Worm (Caenorhabditis elegans) whole organism, late embryonic: ENCODE data around the gene M151.3.

Experiments used
- F13H6.1 ChIP-seq: sonication (generic microtip); optimal IDR thresholded peaks from 2 replicates; lab custom pipeline; 2016; ENCODE audit warnings: missing genetic modification characterization, missing compliant biosample characterization
- ahr-1 ChIP-seq: sonication (generic microtip); optimal IDR thresholded peaks from 2 replicates; lab custom pipeline; 2016; ENCODE audit warnings: missing genetic modification characterization, missing compliant biosample characterization
- ceh-9 ChIP-seq: sonication (generic microtip); optimal IDR thresholded peaks from 2 replicates; lab custom pipeline; 2016; ENCODE audit warnings: mild to moderate bottlenecking, missing genetic modification characterization, inconsistent platforms, missing compliant biosample characterization
- npax-4 ChIP-seq: sonication (generic microtip); optimal IDR thresholded peaks from 2 replicates; lab custom pipeline; 2016; ENCODE audit warnings: missing genetic modification characterization, missing compliant biosample characterization
- pqm-1 ChIP-seq: sonication (generic microtip); optimal IDR thresholded peaks from 2 replicates; lab custom pipeline; 2016; ENCODE audit warnings: missing genetic modification characterization, missing compliant biosample characterization
- unc-55 ChIP-seq: sonication (generic microtip); optimal IDR thresholded peaks from 2 replicates; lab custom pipeline; 2017; ENCODE audit warnings: missing biosample characterization, missing genetic modification reagents, missing genetic modification characterization
- zip-5 ChIP-seq: sonication (generic microtip); optimal IDR thresholded peaks from 2 replicates; lab custom pipeline; 2016; ENCODE audit warnings: missing genetic modification characterization, missing compliant biosample characterization

DNA sequence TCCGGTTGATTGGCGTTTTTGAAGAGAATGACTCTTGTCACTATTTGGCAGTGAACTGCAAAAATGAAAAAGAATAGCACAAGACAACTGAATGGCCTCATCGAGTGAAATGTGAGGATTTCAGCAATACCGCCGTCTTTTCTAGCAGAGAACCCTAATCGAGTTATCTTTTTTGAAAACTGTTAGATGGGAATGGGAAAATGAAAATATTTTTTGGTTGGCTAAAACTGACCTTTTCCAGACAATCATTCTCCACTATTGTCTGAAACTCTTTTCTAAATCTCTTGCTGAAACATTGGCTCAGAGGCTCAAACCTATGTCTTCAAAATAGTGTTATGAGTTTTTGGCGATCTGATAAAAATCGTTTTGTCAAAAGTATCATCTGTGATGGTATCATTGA, 13.2 kb downstream of the M151.3 start, which contains the start of gene M151.10:
- no peak for TF ChIP-seq ahr-1 (tag; lab: Kevin White, UChicago)
- no peak for TF ChIP-seq unc-55 (GFP tag; lab: Kevin White, UChicago)
- no peak for TF ChIP-seq npax-4 (tag; lab: Kevin White, UChicago)
- TF ChIP-seq ceh-9 (tag; lab: Kevin White, UChicago): no peak
- no peak for TF ChIP-seq F13H6.1 (tag; lab: Kevin White, UChicago)
- TF ChIP-seq pqm-1: no peak
- no peak for TF ChIP-seq zip-5 (tag; lab: Kevin White, UChicago)
